Worm (Caenorhabditis elegans) whole organism, L1 larva: ENCODE data around the gene F46C5.9.

Experiments used
- alr-1 ChIP-seq: fragments of 200-800 bp; sonication (Bioruptor generic); optimal IDR thresholded peaks from 2 replicates; lab custom pipeline; 2018; ENCODE audit warnings: borderline replicate concordance, mild to moderate bottlenecking, missing genetic modification characterization, missing compliant biosample characterization
- aly-2 ChIP-seq: fragments of 150-350 bp; optimal IDR thresholded peaks from 2 replicates; lab custom pipeline; 2014; ENCODE audit warnings: missing biosample characterization, missing genetic modification characterization
- ceh-90 ChIP-seq: sonication (generic microtip); optimal IDR thresholded peaks from 2 replicates; lab custom pipeline; 2016; ENCODE audit warnings: missing genetic modification characterization, missing compliant biosample characterization
- fkh-10 ChIP-seq: sonication (generic microtip); optimal IDR thresholded peaks from 2 replicates; lab custom pipeline; 2017; ENCODE audit warnings: missing biosample characterization, missing genetic modification reagents, missing genetic modification characterization
- fos-1 ChIP-seq: fragments of 150-350 bp; optimal IDR thresholded peaks from 2 replicates; lab custom pipeline; 2014; ENCODE audit warnings: missing biosample characterization, missing genetic modification characterization
- isw-1 ChIP-seq: fragments of 200-800 bp; sonication (Bioruptor generic); IDR thresholded peaks from 2 replicates; pipeline ENCODE4 v1.3.6; 2022; ENCODE audit warnings: missing genetic modification characterization, missing compliant biosample characterization
- nhr-19 ChIP-seq: fragments of 200-800 bp; sonication (Bioruptor generic); conservative IDR thresholded peaks from 2 replicates; pipeline ENCODE4 v1.3.6; 2022; ENCODE audit warnings: missing genetic modification characterization, missing compliant biosample characterization
- nhr-76 ChIP-seq: sonication (generic microtip); optimal IDR thresholded peaks from 2 replicates; lab custom pipeline; 2017; ENCODE audit warnings: missing biosample characterization, missing genetic modification characterization
- pqm-1 ChIP-seq: sonication (generic microtip); optimal IDR thresholded peaks from 3 replicates; lab custom pipeline; 2017; ENCODE audit warnings: missing biosample characterization, missing genetic modification characterization
- snpc-4 ChIP-seq: fragments of 150-350 bp; optimal IDR thresholded peaks from 2 replicates; lab custom pipeline; 2014; ENCODE audit warnings: missing biosample characterization, missing genetic modification characterization
- unc-130 ChIP-seq: fragments of 150-350 bp; optimal IDR thresholded peaks from 2 replicates; lab custom pipeline; 2017; ENCODE audit warnings: missing biosample characterization, missing genetic modification characterization, inconsistent platforms
- unc-62 ChIP-seq: fragments of 150-350 bp; optimal IDR thresholded peaks from 2 replicates; lab custom pipeline; 2014; ENCODE audit warnings: missing biosample characterization, missing genetic modification reagents, missing genetic modification characterization
- ztf-4 ChIP-seq: fragments of 150-350 bp; optimal IDR thresholded peaks from 2 replicates; lab custom pipeline; 2014; ENCODE audit warnings: missing biosample characterization, missing genetic modification characterization

ce11 chrII:8792640-8793039, 17.9 kb downstream of the F46C5.9 start, which contains the start of gene idpa-2:
- TF ChIP-seq fkh-10 (GFP tag; lab: Kevin White, UChicago) (no peak), pqm-1 (tag; lab: Kevin White, UChicago) (no peak), nhr-76 (tag; lab: Kevin White, UChicago) (no peak), alr-1 (tag; lab: Kevin White, UChicago) (no peak), ztf-4 (tag; lab: Kevin White, UChicago) (no peak), aly-2 (no peak), ceh-90 (no peak), nhr-19 (GFP tag; lab: Robert Waterston, UW) (no peak), unc-62 (GFP tag; lab: Kevin White, UChicago) (no peak), snpc-4 (no peak), fos-1 (tag; lab: Kevin White, UChicago) (no peak), unc-130 (tag; lab: Kevin White, UChicago) (no peak), isw-1 (GFP tag; lab: Robert Waterston, UW) (no peak)
